Fruit fly (Drosophila melanogaster): ENCODE results near the gene Dhps.

dm6 chr3L:8218883-8219282 lies 20.9 kb downstream of the Dhps start, which contains the start of gene CG13674:
- TF ChIP-seq fd96Ca (GFP tag; IDR thresholded peaks at IDR 0.05) (no peak), Pif1B (GFP tag; optimal IDR thresholded peaks at IDR 0.05) (no peak), Pif1A (GFP tag; optimal IDR thresholded peaks at IDR 0.05) (no peak), D1 (tag; optimal IDR thresholded peaks at IDR 0.05) (no peak), gl (tag; optimal IDR thresholded peaks at IDR 0.05) (no peak), CG34367 (tag; optimal IDR thresholded peaks at IDR 0.05) (no peak), CG15710 (tag; optimal IDR thresholded peaks at IDR 0.05) (no peak), Ets98B (GFP tag; IDR thresholded peaks at IDR 0.05) (no peak), CG8301 (tag; optimal IDR thresholded peaks at IDR 0.05) (no peak), CG32121 (GFP tag; IDR thresholded peaks at IDR 0.05) (no peak)
